Worm (Caenorhabditis elegans) whole organism, L1 larva: ENCODE data around the gene gbas-1.

Experiments used
- C04F5.9 ChIP-seq: sonication (generic microtip); optimal IDR thresholded peaks from 2 replicates; lab custom pipeline; 2016; ENCODE audit warnings: missing genetic modification characterization, missing compliant biosample characterization
- C16A3.4 ChIP-seq: fragments of 150-350 bp; optimal IDR thresholded peaks from 2 replicates; lab custom pipeline; 2014; ENCODE audit warnings: missing biosample characterization, missing genetic modification characterization
- C34B4.2 ChIP-seq: sonication (generic microtip); optimal IDR thresholded peaks from 2 replicates; lab custom pipeline; 2017; ENCODE audit warnings: mild to moderate bottlenecking, missing genetic modification characterization, missing compliant biosample characterization
- F16B12.6 ChIP-seq: fragments of 150-350 bp; optimal IDR thresholded peaks from 2 replicates; lab custom pipeline; 2014; ENCODE audit warnings: missing biosample characterization, missing genetic modification characterization
- Y116A8C.19 ChIP-seq: sonication (generic microtip); optimal IDR thresholded peaks from 2 replicates; lab custom pipeline; 2016; ENCODE audit warnings: missing compliant biosample characterization, missing genetic modification characterization, borderline replicate concordance
- alr-1 ChIP-seq: fragments of 200-800 bp; sonication (Bioruptor generic); optimal IDR thresholded peaks from 2 replicates; lab custom pipeline; 2018; ENCODE audit warnings: borderline replicate concordance, mild to moderate bottlenecking, missing genetic modification characterization, missing compliant biosample characterization
- ama-1 ChIP-seq: fragments of 150-350 bp; optimal IDR thresholded peaks from 2 replicates; lab custom pipeline; 2014
- ceh-88 ChIP-seq: fragments of 200-800 bp; sonication (Bioruptor generic); IDR thresholded peaks from 2 replicates; pipeline ENCODE4 v1.3.6; 2022; ENCODE audit warnings: missing genetic modification characterization, missing compliant biosample characterization
- ceh-90 ChIP-seq: sonication (generic microtip); optimal IDR thresholded peaks from 2 replicates; lab custom pipeline; 2016; ENCODE audit warnings: missing genetic modification characterization, missing compliant biosample characterization
- efl-1 ChIP-seq, 4 experiments: fragments of 150-350 bp; optimal IDR thresholded peaks in 3 of 4; peaks in 1 of 4; 1 replicate in 1 of 4; 2 replicates in 3 of 4; lab custom pipeline; 2014; ENCODE audit warnings: missing biosample characterization in 2 of 4, missing genetic modification characterization in 2 of 4, missing genetic modification reagents in 2 of 4
- efl-3 ChIP-seq: fragments of 200-800 bp; sonication (Bioruptor generic); optimal IDR thresholded peaks from 2 replicates; lab custom pipeline; 2018; ENCODE audit warnings: mild to moderate bottlenecking, missing genetic modification characterization, missing compliant biosample characterization
- egl-13 ChIP-seq: sonication (generic microtip); optimal IDR thresholded peaks from 2 replicates; lab custom pipeline; 2016; ENCODE audit warnings: missing genotype, missing genetic modification reagents, missing genetic modification characterization, missing compliant biosample characterization
- egl-27 ChIP-seq, 2 experiments: fragments of 150-350 bp in 1 of 2; sonication (generic microtip); optimal IDR thresholded peaks; 3 replicates each; lab custom pipeline; 2017 to 2018; ENCODE audit warnings: missing biosample characterization in 2 of 2, missing genetic modification characterization in 2 of 2, missing genetic modification reagents in 2 of 2
- fkh-8 ChIP-seq: sonication (generic microtip); optimal IDR thresholded peaks from 2 replicates; lab custom pipeline; 2016; ENCODE audit warnings: mild to moderate bottlenecking, missing genetic modification characterization, missing compliant biosample characterization
- grh-1 ChIP-seq: fragments of 200-800 bp; sonication (Bioruptor generic); IDR thresholded peaks from 2 replicates; pipeline ENCODE4 v1.3.6; 2022; ENCODE audit warnings: missing genetic modification reagents, missing genetic modification characterization, missing compliant biosample characterization
- hlh-4 ChIP-seq: sonication (generic microtip); optimal IDR thresholded peaks from 2 replicates; lab custom pipeline; 2016; ENCODE audit warnings: mild to moderate bottlenecking, missing genetic modification characterization, missing compliant biosample characterization
- hpl-2 ChIP-seq: fragments of 150-350 bp; optimal IDR thresholded peaks from 2 replicates; lab custom pipeline; 2014; ENCODE audit warnings: missing biosample characterization, missing genetic modification reagents, missing genetic modification characterization
- isw-1 ChIP-seq: fragments of 200-800 bp; sonication (Bioruptor generic); IDR thresholded peaks from 2 replicates; pipeline ENCODE4 v1.3.6; 2022; ENCODE audit warnings: missing genetic modification characterization, missing compliant biosample characterization
- lin-15B ChIP-seq: fragments of 150-350 bp; sonication (generic microtip); optimal IDR thresholded peaks from 3 replicates; lab custom pipeline; 2014; ENCODE audit warnings: missing biosample characterization, missing genetic modification characterization
- lsy-2 ChIP-seq, 2 experiments: fragments of 150-350 bp; optimal IDR thresholded peaks; 2 replicates each; lab custom pipeline; 2014; ENCODE audit warnings: missing biosample characterization in 2 of 2, missing genetic modification characterization in 2 of 2
- mab-9 ChIP-seq: fragments of 200-800 bp; sonication (Bioruptor generic); IDR thresholded peaks from 2 replicates; pipeline ENCODE4 v1.3.6; 2022; ENCODE audit warnings: missing genetic modification reagents, missing genetic modification characterization, missing compliant biosample characterization
- mef-2 ChIP-seq: fragments of 150-350 bp; optimal IDR thresholded peaks from 2 replicates; lab custom pipeline; 2014; ENCODE audit warnings: missing biosample characterization, missing genetic modification characterization
- mep-1 ChIP-seq: fragments of 150-350 bp; optimal IDR thresholded peaks from 2 replicates; lab custom pipeline; 2014; ENCODE audit warnings: missing biosample characterization, missing genetic modification characterization
- nhr-11 ChIP-seq: fragments of 150-350 bp; optimal IDR thresholded peaks from 2 replicates; lab custom pipeline; 2014; ENCODE audit warnings: missing biosample characterization, missing genetic modification characterization
- nhr-19 ChIP-seq: fragments of 200-800 bp; sonication (Bioruptor generic); conservative IDR thresholded peaks from 2 replicates; pipeline ENCODE4 v1.3.6; 2022; ENCODE audit warnings: missing genetic modification characterization, missing compliant biosample characterization
- nhr-20 ChIP-seq: sonication (generic microtip); optimal IDR thresholded peaks from 2 replicates; lab custom pipeline; 2016; ENCODE audit warnings: mild to moderate bottlenecking, missing genetic modification characterization, missing compliant biosample characterization
- nhr-28 ChIP-seq: fragments of 150-350 bp; optimal IDR thresholded peaks from 2 replicates; lab custom pipeline; 2014; ENCODE audit warnings: missing biosample characterization, missing genetic modification characterization
- nhr-47 ChIP-seq: sonication (generic microtip); optimal IDR thresholded peaks from 2 replicates; lab custom pipeline; 2016; ENCODE audit warnings: mild to moderate bottlenecking, missing genetic modification characterization, moderate library complexity, missing compliant biosample characterization
- nhr-71 ChIP-seq: sonication (generic microtip); optimal IDR thresholded peaks from 2 replicates; lab custom pipeline; 2016; ENCODE audit warnings: mild to moderate bottlenecking, missing genetic modification characterization, moderate library complexity, missing compliant biosample characterization
- nhr-85 ChIP-seq: sonication (generic microtip); peaks from one replicate; lab custom pipeline; 2016; ENCODE audit warnings: missing genetic modification characterization, inconsistent platforms, missing compliant biosample characterization
- nhr-90 ChIP-seq: sonication (generic microtip); optimal IDR thresholded peaks from 2 replicates; lab custom pipeline; 2016; ENCODE audit warnings: mild to moderate bottlenecking, missing genetic modification characterization, missing compliant biosample characterization; ENCODE audit not compliant: poor library complexity
- pax-3 ChIP-seq: fragments of 200-800 bp; sonication (Bioruptor generic); optimal IDR thresholded peaks from 2 replicates; lab custom pipeline; 2018; ENCODE audit warnings: mild to moderate bottlenecking, missing genetic modification characterization, moderate library complexity, missing compliant biosample characterization
- rnt-1 ChIP-seq: sonication (generic microtip); optimal IDR thresholded peaks from 2 replicates; lab custom pipeline; 2016; ENCODE audit warnings: mild to moderate bottlenecking, missing genetic modification characterization, moderate library complexity, missing compliant biosample characterization
- snpc-4 ChIP-seq: fragments of 150-350 bp; optimal IDR thresholded peaks from 2 replicates; lab custom pipeline; 2014; ENCODE audit warnings: missing biosample characterization, missing genetic modification characterization
- snu-23 ChIP-seq: sonication (generic microtip); optimal IDR thresholded peaks from 2 replicates; lab custom pipeline; 2016; ENCODE audit warnings: missing genetic modification characterization, missing compliant biosample characterization
- sptf-1 ChIP-seq: fragments of 150-350 bp; optimal IDR thresholded peaks from 2 replicates; lab custom pipeline; 2014; ENCODE audit warnings: missing biosample characterization, missing genetic modification characterization
- sup-37 ChIP-seq: fragments of 200-800 bp; sonication (Bioruptor generic); optimal IDR thresholded peaks from 2 replicates; lab custom pipeline; 2018; ENCODE audit warnings: mild to moderate bottlenecking, missing genetic modification characterization, missing compliant biosample characterization
- swsn-7 ChIP-seq: sonication (generic microtip); optimal IDR thresholded peaks from 2 replicates; lab custom pipeline; 2016; ENCODE audit warnings: missing genetic modification characterization, missing compliant biosample characterization
- tbx-2 ChIP-seq: sonication (generic microtip); optimal IDR thresholded peaks from 2 replicates; lab custom pipeline; 2016; ENCODE audit warnings: missing genetic modification characterization, missing compliant biosample characterization
- xbp-1 ChIP-seq: sonication (generic microtip); optimal IDR thresholded peaks from 2 replicates; lab custom pipeline; 2016; ENCODE audit warnings: missing genetic modification characterization, missing compliant biosample characterization
- zip-4 ChIP-seq: fragments of 200-800 bp; sonication (Bioruptor generic); optimal IDR thresholded peaks from 2 replicates; lab custom pipeline; 2018; ENCODE audit warnings: mild to moderate bottlenecking, missing genetic modification characterization, moderate library complexity, missing compliant biosample characterization
- ztf-11 ChIP-seq, 2 experiments: sonication (generic microtip); optimal IDR thresholded peaks; 2 replicates each; lab custom pipeline; 2016 to 2017; ENCODE audit warnings: missing genetic modification characterization in 2 of 2, missing biosample characterization in 1 of 2, missing compliant biosample characterization in 1 of 2

gbas-1 gene

ce11 chrII:2504431-2504928 lies at the start of gene gbas-1 (continued):
- TF ChIP-seq hpl-2 (GFP tag; lab: Kevin White, UChicago) (no peak), rnt-1 (tag; lab: Kevin White, UChicago) (peak; percentile 25), F16B12.6 (tag; lab: Kevin White, UChicago) (peak; percentile 10), mab-9 (GFP tag; lab: Robert Waterston, UW) (no peak), mep-1 (tag; lab: Kevin White, UChicago) (peak; percentile 66), nhr-85 (tag; lab: Kevin White, UChicago) (no peak), snu-23 (GFP tag; lab: Kevin White, UChicago) (peak; percentile 49), nhr-19 (peak; percentile 45), nhr-71 (tag; lab: Kevin White, UChicago) (no peak), Y116A8C.19 (tag; lab: Kevin White, UChicago) (no peak), grh-1 (GFP tag; lab: Robert Waterston, UW) (0 out of 2 replicates have a peak, but pooled peaks have one; percentile 27), mef-2 (tag; lab: Kevin White, UChicago) (peak; percentile 82), egl-13 (tag; lab: Kevin White, UChicago) (no peak), lin-15B (tag; lab: Kevin White, UChicago) (no peak), lsy-2 (tag; optimal IDR thresholded peaks at IDR 0.05; lab: Kevin White, UChicago) (peak; percentile 65 to 66), ztf-11 (tag; optimal IDR thresholded peaks at IDR 0.05; lab: Kevin White, UChicago) (no peak), nhr-90 (tag; lab: Kevin White, UChicago) (no peak), ceh-88 (GFP tag; lab: Robert Waterston, UW) (no peak), hlh-4 (tag; lab: Kevin White, UChicago) (no peak), efl-3 (no peak), C34B4.2 (tag; lab: Kevin White, UChicago) (no peak), zip-4 (GFP tag; lab: Kevin White, UChicago) (no peak), sptf-1 (tag; lab: Kevin White, UChicago) (no peak), C16A3.4 (tag; lab: Kevin White, UChicago) (no peak), swsn-7 (peak; percentile 38), nhr-20 (tag; lab: Kevin White, UChicago) (no peak), ama-1 (lab: Kevin White, UChicago) (no peak), nhr-28 (tag; lab: Kevin White, UChicago) (no peak), ceh-90 (no peak), alr-1 (tag; lab: Kevin White, UChicago) (no peak), tbx-2 (tag; lab: Kevin White, UChicago) (peak; percentile 51), snpc-4 (peak; percentile 4)
- TF ChIP-seq, all 84 proteins: peak for 22

ce11 chrII:2455931-2456576 lies 48.6 kb upstream of the gbas-1 start:
- peak; percentile 20 to 30 for TF ChIP-seq lsy-2 (tag; optimal IDR thresholded peaks at IDR 0.05; lab: Kevin White, UChicago)
- TF ChIP-seq efl-1 (optimal IDR thresholded peaks at IDR 0.05; lab: Kevin White, UChicago): no peak
- TF ChIP-seq efl-1 (GFP tag; optimal IDR thresholded peaks at IDR 0.05 in 1 of 2; lab: Kevin White, UChicago): peak in 1 of 2 experiments; percentile 30
- no peak for TF ChIP-seq sup-37

- no peak for TF ChIP-seq pax-3 (tag; lab: Kevin White, UChicago)
- TF ChIP-seq C04F5.9: no peak
- no peak for TF ChIP-seq hpl-2 (GFP tag; lab: Kevin White, UChicago)
- TF ChIP-seq ceh-88 (GFP tag; lab: Robert Waterston, UW): no peak
- no peak for TF ChIP-seq nhr-90 (tag; lab: Kevin White, UChicago)
- no peak for TF ChIP-seq lsy-2 (tag; optimal IDR thresholded peaks at IDR 0.05; lab: Kevin White, UChicago)
- no peak for TF ChIP-seq xbp-1 (tag; lab: Kevin White, UChicago)
- no peak for TF ChIP-seq nhr-11 (tag; lab: Kevin White, UChicago)
- no peak for TF ChIP-seq nhr-47 (tag; lab: Kevin White, UChicago)
- no peak for TF ChIP-seq isw-1 (GFP tag; lab: Robert Waterston, UW)
- no peak for TF ChIP-seq sptf-1 (tag; lab: Kevin White, UChicago)
- TF ChIP-seq egl-27 (tag; optimal IDR thresholded peaks at IDR 0.05; lab: Kevin White, UChicago): no peak
- no peak for TF ChIP-seq fkh-8
- TF ChIP-seq, all 84 proteins: peak for 0
Measured at ce11 chrII:2456973-2457372, 47.7 kb upstream of the gbas-1 start.
